Worm (Caenorhabditis elegans): Measurements from ENCODE around the gene puf-12.

- no peak for TF ChIP-seq lir-3 (tag; optimal IDR thresholded peaks at IDR 0.05; ENCODE audit: poor library complexity)
- no peak for TF ChIP-seq zag-1 (tag; optimal IDR thresholded peaks at IDR 0.05)
- no peak for TF ChIP-seq ama-1 (optimal IDR thresholded peaks at IDR 0.05)
- no peak for TF ChIP-seq lsy-2 (tag; optimal IDR thresholded peaks at IDR 0.05)
- TF ChIP-seq efl-3 (GFP tag; optimal IDR thresholded peaks at IDR 0.05), result no peak
- no peak for TF ChIP-seq ceh-82 (tag; optimal IDR thresholded peaks at IDR 0.05)
- no peak for TF ChIP-seq elt-3 (tag; optimal IDR thresholded peaks at IDR 0.05)
- no peak for TF ChIP-seq blmp-1 (tag; optimal IDR thresholded peaks at IDR 0.05)
- no peak for TF ChIP-seq elt-2 (tag; optimal IDR thresholded peaks at IDR 0.05)
Measured at ce11 chrII:10106870-10107269, 6.8 kb downstream of the puf-12 start, which contains the start of gene ZK945.6.
